Fruit fly (Drosophila melanogaster) whole organism, embryonic: ENCODE data around the gene CG31805.

ENCODE experiments used
- Antp ChIP-seq: fragments of 200-800 bp; sonication (Bioruptor generic); optimal IDR thresholded peaks from 3 replicates; lab custom pipeline; 2016; ENCODE audit warnings: missing biosample characterization, missing genetic modification characterization
- CG15269 ChIP-seq: fragments of 200-800 bp; sonication (Bioruptor generic); optimal IDR thresholded peaks from 2 replicates; lab custom pipeline; 2018; ENCODE audit warnings: missing biosample characterization, mild to moderate bottlenecking, missing genetic modification characterization, moderate library complexity
- CG15696 ChIP-seq: fragments of 200-800 bp; sonication (Bioruptor generic); optimal IDR thresholded peaks from 2 replicates; lab custom pipeline; 2019; ENCODE audit warnings: missing biosample characterization, mild to moderate bottlenecking, missing genetic modification characterization, moderate library complexity
- CG17328 ChIP-seq: fragments of 200-800 bp; sonication (Bioruptor generic); IDR thresholded peaks from 2 replicates; pipeline ENCODE4 v1.3.6; 2022; ENCODE audit warnings: missing biosample characterization, missing genetic modification characterization
- CG2116 ChIP-seq: fragments of 200-800 bp; sonication (Bioruptor generic); optimal IDR thresholded peaks from 3 replicates; lab custom pipeline; 2018; ENCODE audit warnings: missing biosample characterization, mild to moderate bottlenecking, missing genetic modification characterization
- CG31365 ChIP-seq: fragments of 200-800 bp; sonication (Bioruptor generic); optimal IDR thresholded peaks from 2 replicates; lab custom pipeline; 2018; ENCODE audit warnings: missing biosample characterization, mild to moderate bottlenecking, missing genetic modification characterization
- Ets97D ChIP-seq: fragments of 200-800 bp; sonication (Bioruptor generic); optimal IDR thresholded peaks from 3 replicates; lab custom pipeline; 2016; ENCODE audit warnings: missing biosample characterization, missing genetic modification characterization
- dmrt99B ChIP-seq: fragments of 200-800 bp; sonication (Bioruptor generic); optimal IDR thresholded peaks from 2 replicates; lab custom pipeline; 2018; ENCODE audit warnings: missing biosample characterization, mild to moderate bottlenecking, missing genetic modification characterization, moderate library complexity
- psq ChIP-seq: fragments of 200-800 bp; sonication (Bioruptor generic); optimal IDR thresholded peaks from 2 replicates; lab custom pipeline; 2017; ENCODE audit warnings: missing biosample characterization, missing genetic modification characterization
- ranshi ChIP-seq: fragments of 200-800 bp; sonication (Bioruptor generic); IDR thresholded peaks from 2 replicates; pipeline ENCODE4 v1.3.6; 2022; ENCODE audit warnings: missing biosample characterization, missing genetic modification characterization

DNA sequence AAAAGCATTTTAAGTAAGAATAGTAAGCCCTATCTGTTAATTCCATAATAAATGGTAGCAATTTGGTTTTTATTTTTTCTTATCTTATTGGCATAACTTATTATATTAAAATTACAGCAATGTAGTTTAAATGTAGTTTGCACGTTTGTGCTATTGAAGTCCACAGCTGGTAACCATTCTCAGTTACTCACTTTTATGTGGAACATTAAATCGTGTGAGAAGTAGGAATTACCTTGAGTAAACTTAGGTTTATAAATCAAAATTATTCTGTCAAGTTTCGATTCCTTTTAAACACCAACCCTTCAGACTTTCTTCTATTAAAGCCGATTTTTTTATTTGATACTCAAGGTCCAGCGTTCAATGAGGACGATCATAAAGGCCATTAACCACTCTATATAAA, 10.7 kb downstream of the CG31805 start, which contains the start of gene CG42556:
- TF ChIP-seq CG31365 (tag; lab: Kevin White, UChicago): no peak
- no peak for TF ChIP-seq ranshi (GFP tag; lab: Robert Waterston, UW)
- no peak for TF ChIP-seq Antp (GFP tag; lab: Kevin White, UChicago)
- TF ChIP-seq Ets97D (GFP tag; lab: Kevin White, UChicago): no peak
- no peak for TF ChIP-seq dmrt99B (tag; lab: Kevin White, UChicago)
- no peak for TF ChIP-seq CG17328 (GFP tag; lab: Robert Waterston, UW)
- no peak for TF ChIP-seq CG15696
- TF ChIP-seq CG15269: no peak
- no peak for TF ChIP-seq CG2116 (GFP tag; lab: Kevin White, UChicago)
- TF ChIP-seq psq (GFP tag; lab: Kevin White, UChicago): no peak
